Worm (Caenorhabditis elegans) whole organism, L1 larva: ENCODE measurements around the gene F53B3.5.

Experiments
- C04F5.9 ChIP-seq: sonication (generic microtip); optimal IDR thresholded peaks from 2 replicates; lab custom pipeline; 2016; ENCODE audit warnings: missing genetic modification characterization, missing compliant biosample characterization
- C16A3.4 ChIP-seq: fragments of 150-350 bp; optimal IDR thresholded peaks from 2 replicates; lab custom pipeline; 2014; ENCODE audit warnings: missing biosample characterization, missing genetic modification characterization
- Y116A8C.19 ChIP-seq: sonication (generic microtip); optimal IDR thresholded peaks from 2 replicates; lab custom pipeline; 2016; ENCODE audit warnings: missing compliant biosample characterization, missing genetic modification characterization, borderline replicate concordance
- ama-1 ChIP-seq: fragments of 150-350 bp; optimal IDR thresholded peaks from 2 replicates; lab custom pipeline; 2014
- blmp-1 ChIP-seq: fragments of 150-350 bp; optimal IDR thresholded peaks from 2 replicates; lab custom pipeline; 2014; ENCODE audit warnings: missing biosample characterization, missing genetic modification characterization
- ceh-82 ChIP-seq, 3 experiments: fragments of 150-350 bp in 1 of 3; sonication (generic microtip) in 2 of 3; optimal IDR thresholded peaks; 2 replicates each; lab custom pipeline; 2014 to 2017; ENCODE audit warnings: missing biosample characterization in 3 of 3, missing genetic modification characterization in 3 of 3
- ceh-88 ChIP-seq: fragments of 200-800 bp; sonication (Bioruptor generic); IDR thresholded peaks from 2 replicates; pipeline ENCODE4 v1.3.6; 2022; ENCODE audit warnings: missing genetic modification characterization, missing compliant biosample characterization
- dsc-1 ChIP-seq: sonication (generic microtip); optimal IDR thresholded peaks from 2 replicates; lab custom pipeline; 2016; ENCODE audit warnings: mild to moderate bottlenecking, missing genetic modification characterization, missing compliant biosample characterization
- efl-1 ChIP-seq, 4 experiments: fragments of 150-350 bp; optimal IDR thresholded peaks in 3 of 4; peaks in 1 of 4; 1 replicate in 1 of 4; 2 replicates in 3 of 4; lab custom pipeline; 2014; ENCODE audit warnings: missing biosample characterization in 2 of 4, missing genetic modification characterization in 2 of 4, missing genetic modification reagents in 2 of 4
- egl-13 ChIP-seq: sonication (generic microtip); optimal IDR thresholded peaks from 2 replicates; lab custom pipeline; 2016; ENCODE audit warnings: missing genotype, missing genetic modification reagents, missing genetic modification characterization, missing compliant biosample characterization
- egl-27 ChIP-seq, 2 experiments: fragments of 150-350 bp in 1 of 2; sonication (generic microtip); optimal IDR thresholded peaks; 3 replicates each; lab custom pipeline; 2017 to 2018; ENCODE audit warnings: missing biosample characterization in 2 of 2, missing genetic modification characterization in 2 of 2, missing genetic modification reagents in 2 of 2
- elt-2 ChIP-seq: sonication (generic microtip); optimal IDR thresholded peaks from 2 replicates; lab custom pipeline; 2016; ENCODE audit warnings: missing genetic modification characterization, mild to moderate bottlenecking, inconsistent platforms, missing compliant biosample characterization, missing genetic modification reagents
- ets-5 ChIP-seq: fragments of 200-800 bp; sonication (Bioruptor generic); IDR thresholded peaks from 2 replicates; pipeline ENCODE4 v1.3.6; 2022; ENCODE audit warnings: missing genetic modification characterization, missing compliant biosample characterization
- fkh-4 ChIP-seq: sonication (generic microtip); optimal IDR thresholded peaks from 2 replicates; lab custom pipeline; 2016; ENCODE audit warnings: missing compliant biosample characterization, missing genetic modification characterization, borderline replicate concordance
- fkh-8 ChIP-seq: sonication (generic microtip); optimal IDR thresholded peaks from 2 replicates; lab custom pipeline; 2016; ENCODE audit warnings: mild to moderate bottlenecking, missing genetic modification characterization, missing compliant biosample characterization
- fos-1 ChIP-seq: fragments of 150-350 bp; optimal IDR thresholded peaks from 2 replicates; lab custom pipeline; 2014; ENCODE audit warnings: missing biosample characterization, missing genetic modification characterization
- grh-1 ChIP-seq: fragments of 200-800 bp; sonication (Bioruptor generic); IDR thresholded peaks from 2 replicates; pipeline ENCODE4 v1.3.6; 2022; ENCODE audit warnings: missing genetic modification reagents, missing genetic modification characterization, missing compliant biosample characterization
- isw-1 ChIP-seq: fragments of 200-800 bp; sonication (Bioruptor generic); IDR thresholded peaks from 2 replicates; pipeline ENCODE4 v1.3.6; 2022; ENCODE audit warnings: missing genetic modification characterization, missing compliant biosample characterization
- lsy-2 ChIP-seq, 2 experiments: fragments of 150-350 bp; optimal IDR thresholded peaks; 2 replicates each; lab custom pipeline; 2014; ENCODE audit warnings: missing biosample characterization in 2 of 2, missing genetic modification characterization in 2 of 2
- mdl-1 ChIP-seq, 2 experiments: fragments of 150-350 bp; optimal IDR thresholded peaks; 2 replicates each; lab custom pipeline; 2014 to 2017; ENCODE audit warnings: missing biosample characterization in 2 of 2, missing genetic modification characterization in 2 of 2, inconsistent platforms in 1 of 2
- mef-2 ChIP-seq: fragments of 150-350 bp; optimal IDR thresholded peaks from 2 replicates; lab custom pipeline; 2014; ENCODE audit warnings: missing biosample characterization, missing genetic modification characterization
- mep-1 ChIP-seq: fragments of 150-350 bp; optimal IDR thresholded peaks from 2 replicates; lab custom pipeline; 2014; ENCODE audit warnings: missing biosample characterization, missing genetic modification characterization
- nhr-11 ChIP-seq: fragments of 150-350 bp; optimal IDR thresholded peaks from 2 replicates; lab custom pipeline; 2014; ENCODE audit warnings: missing biosample characterization, missing genetic modification characterization
- nhr-28 ChIP-seq: fragments of 150-350 bp; optimal IDR thresholded peaks from 2 replicates; lab custom pipeline; 2014; ENCODE audit warnings: missing biosample characterization, missing genetic modification characterization
- nhr-76 ChIP-seq: sonication (generic microtip); optimal IDR thresholded peaks from 2 replicates; lab custom pipeline; 2017; ENCODE audit warnings: missing biosample characterization, missing genetic modification characterization
- pag-3 ChIP-seq: sonication (generic microtip); optimal IDR thresholded peaks from 2 replicates; lab custom pipeline; 2017; ENCODE audit warnings: missing genetic modification characterization, mild to moderate bottlenecking, missing compliant biosample characterization, antibody characterized with exemption, borderline replicate concordance; ENCODE audit not compliant: insufficient read depth
- pax-3 ChIP-seq: fragments of 200-800 bp; sonication (Bioruptor generic); optimal IDR thresholded peaks from 2 replicates; lab custom pipeline; 2018; ENCODE audit warnings: mild to moderate bottlenecking, missing genetic modification characterization, moderate library complexity, missing compliant biosample characterization
- pqm-1 ChIP-seq: sonication (generic microtip); optimal IDR thresholded peaks from 3 replicates; lab custom pipeline; 2017; ENCODE audit warnings: missing biosample characterization, missing genetic modification characterization
- rnt-1 ChIP-seq: sonication (generic microtip); optimal IDR thresholded peaks from 2 replicates; lab custom pipeline; 2016; ENCODE audit warnings: mild to moderate bottlenecking, missing genetic modification characterization, moderate library complexity, missing compliant biosample characterization
- skn-1 ChIP-seq: fragments of 150-350 bp; optimal IDR thresholded peaks from 2 replicates; lab custom pipeline; 2014; ENCODE audit warnings: missing biosample characterization, missing genetic modification characterization
- sox-4 ChIP-seq: sonication (generic microtip); optimal IDR thresholded peaks from 2 replicates; lab custom pipeline; 2016; ENCODE audit warnings: missing genetic modification characterization, missing compliant biosample characterization
- sup-37 ChIP-seq: fragments of 200-800 bp; sonication (Bioruptor generic); optimal IDR thresholded peaks from 2 replicates; lab custom pipeline; 2018; ENCODE audit warnings: mild to moderate bottlenecking, missing genetic modification characterization, missing compliant biosample characterization
- swsn-7 ChIP-seq: sonication (generic microtip); optimal IDR thresholded peaks from 2 replicates; lab custom pipeline; 2016; ENCODE audit warnings: missing genetic modification characterization, missing compliant biosample characterization
- unc-130 ChIP-seq: fragments of 150-350 bp; optimal IDR thresholded peaks from 2 replicates; lab custom pipeline; 2017; ENCODE audit warnings: missing biosample characterization, missing genetic modification characterization, inconsistent platforms
- unc-30 ChIP-seq: sonication (generic microtip); optimal IDR thresholded peaks from 2 replicates; lab custom pipeline; 2017; ENCODE audit warnings: missing biosample characterization, missing genetic modification characterization
- unc-86 ChIP-seq: sonication (generic microtip); optimal IDR thresholded peaks from 2 replicates; lab custom pipeline; 2016; ENCODE audit warnings: missing genetic modification characterization, missing compliant biosample characterization
- vab-15 ChIP-seq: sonication (generic microtip); optimal IDR thresholded peaks from 2 replicates; lab custom pipeline; 2017; ENCODE audit warnings: missing genotype, mild to moderate bottlenecking, missing genetic modification characterization, missing compliant biosample characterization
- ztf-4 ChIP-seq: fragments of 150-350 bp; optimal IDR thresholded peaks from 2 replicates; lab custom pipeline; 2014; ENCODE audit warnings: missing biosample characterization, missing genetic modification characterization

F53B3.5 gene

ce11 chrX:2907296-2907873, 28.0 kb upstream of the F53B3.5 start (continued):
- TF ChIP-seq egl-13 (tag; lab: Kevin White, UChicago): no peak
- TF ChIP-seq sox-4: no peak
- TF ChIP-seq sup-37 (GFP tag; lab: Kevin White, UChicago): no peak
- no peak for TF ChIP-seq swsn-7 (tag; lab: Kevin White, UChicago)
- no peak for TF ChIP-seq fkh-8 (tag; lab: Kevin White, UChicago)
- peak; percentile 17 for TF ChIP-seq rnt-1
- no peak for TF ChIP-seq nhr-28 (tag; lab: Kevin White, UChicago)
- no peak for TF ChIP-seq fos-1
- TF ChIP-seq skn-1 (tag; lab: Kevin White, UChicago): no peak
- TF ChIP-seq C16A3.4 (tag; lab: Kevin White, UChicago): peak; percentile 14
- TF ChIP-seq unc-86 (tag; lab: Kevin White, UChicago): no peak
- no peak for TF ChIP-seq ceh-88 (GFP tag; lab: Robert Waterston, UW)
- TF ChIP-seq lsy-2 (tag; optimal IDR thresholded peaks at IDR 0.05; lab: Kevin White, UChicago): no peak
- no peak for TF ChIP-seq mdl-1 (tag; optimal IDR thresholded peaks at IDR 0.05; lab: Kevin White, UChicago)
- peak; percentile 57 for TF ChIP-seq mep-1 (tag; lab: Kevin White, UChicago)
- no peak for TF ChIP-seq nhr-76 (tag; lab: Kevin White, UChicago)
- no peak for TF ChIP-seq fkh-4 (tag; lab: Kevin White, UChicago)
- no peak for TF ChIP-seq egl-27 (tag; optimal IDR thresholded peaks at IDR 0.05; lab: Kevin White, UChicago)
- no peak for TF ChIP-seq C04F5.9 (tag; lab: Kevin White, UChicago)
- no peak for TF ChIP-seq unc-30 (tag; lab: Kevin White, UChicago)
- no peak for TF ChIP-seq dsc-1 (tag; lab: Kevin White, UChicago)
- no peak for TF ChIP-seq ztf-4 (tag; lab: Kevin White, UChicago)
- TF ChIP-seq ets-5 (GFP tag; lab: Robert Waterston, UW): no peak
- TF ChIP-seq unc-130 (tag; lab: Kevin White, UChicago): no peak
- no peak for TF ChIP-seq pqm-1 (tag; lab: Kevin White, UChicago)
- TF ChIP-seq ama-1 (lab: Kevin White, UChicago): no peak
- TF ChIP-seq pax-3 (tag; lab: Kevin White, UChicago): no peak
- no peak for TF ChIP-seq vab-15 (tag; lab: Kevin White, UChicago)
- TF ChIP-seq blmp-1: peak; percentile 76
- no peak for TF ChIP-seq elt-2 (tag; lab: Kevin White, UChicago)
- TF ChIP-seq ceh-82 (tag; optimal IDR thresholded peaks at IDR 0.05; lab: Kevin White, UChicago): no peak
- no peak for TF ChIP-seq mef-2
- no peak for TF ChIP-seq pag-3 (tag; lab: Kevin White, UChicago)
- TF ChIP-seq nhr-11: no peak
- TF ChIP-seq grh-1 (GFP tag; lab: Robert Waterston, UW): peak; percentile 45; the same call in 1 of the 2 replicates
- no peak for TF ChIP-seq Y116A8C.19 (tag; lab: Kevin White, UChicago)
- no peak for TF ChIP-seq isw-1 (GFP tag; lab: Robert Waterston, UW)
- no peak for TF ChIP-seq efl-1 (optimal IDR thresholded peaks at IDR 0.05; lab: Kevin White, UChicago)
- no peak for TF ChIP-seq efl-1 (GFP tag; optimal IDR thresholded peaks at IDR 0.05 in 1 of 2; lab: Kevin White, UChicago)
- TF ChIP-seq, all 84 proteins: peak for 11

ce11 chrX:2906062-2906732, 26.8 kb upstream of the F53B3.5 start:
- TF ChIP-seq blmp-1 (peak; percentile 18), nhr-28 (tag; lab: Kevin White, UChicago) (no peak), elt-2 (tag; lab: Kevin White, UChicago) (peak; percentile 29)
- TF ChIP-seq, all 84 proteins: peak for 2
